Worm (Caenorhabditis elegans): ENCODE data around the gene T28H10.2.

The T28H10.2 gene

DNA sequence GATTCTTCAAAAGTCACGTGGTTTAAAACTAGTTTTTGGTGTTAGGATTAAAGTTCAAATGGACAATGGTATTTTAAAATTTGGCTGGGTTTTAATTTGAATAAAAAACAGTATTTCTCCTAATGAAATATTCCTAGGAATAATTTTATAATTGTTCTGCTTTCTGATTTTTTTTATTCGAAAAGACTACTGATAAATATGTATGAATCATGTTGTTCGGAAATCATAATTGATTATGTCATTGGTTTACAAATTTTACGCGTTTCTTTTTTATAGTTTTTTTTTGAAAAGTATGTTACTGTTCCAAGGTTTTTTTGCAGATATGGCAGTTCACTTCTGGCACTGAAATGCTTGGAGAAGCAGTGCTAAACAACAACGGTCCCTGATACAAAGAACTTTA is 44.4 kb downstream of the T28H10.2 start, which contains the start of gene F28C1.3:
Gene F28C1.3, plus strand, starts transcription at position 301 of the 400 bp plus-strand sequence.
- no peak for TF ChIP-seq ztf-23 (GFP tag; IDR thresholded peaks at IDR 0.05)
- TF ChIP-seq ztf-29 (GFP tag; IDR thresholded peaks at IDR 0.05), result no peak
- TF ChIP-seq klf-2 (GFP tag; conservative IDR thresholded peaks at IDR 0.05), result no peak
- TF ChIP-seq tab-1 (GFP tag; IDR thresholded peaks at IDR 0.05), result no peak
- TF ChIP-seq cog-1 (tag; optimal IDR thresholded peaks at IDR 0.05), result no peak
- TF ChIP-seq med-1 (GFP tag; optimal IDR thresholded peaks at IDR 0.05; ENCODE audit: insufficient read depth), result no peak
- TF ChIP-seq T22C8.4 (GFP tag; IDR thresholded peaks at IDR 0.05), result no peak
- no peak for TF ChIP-seq ref-1 (GFP tag; conservative IDR thresholded peaks at IDR 0.05)
- no peak for TF ChIP-seq flt-1 (GFP tag; IDR thresholded peaks at IDR 0.05)

DNA sequence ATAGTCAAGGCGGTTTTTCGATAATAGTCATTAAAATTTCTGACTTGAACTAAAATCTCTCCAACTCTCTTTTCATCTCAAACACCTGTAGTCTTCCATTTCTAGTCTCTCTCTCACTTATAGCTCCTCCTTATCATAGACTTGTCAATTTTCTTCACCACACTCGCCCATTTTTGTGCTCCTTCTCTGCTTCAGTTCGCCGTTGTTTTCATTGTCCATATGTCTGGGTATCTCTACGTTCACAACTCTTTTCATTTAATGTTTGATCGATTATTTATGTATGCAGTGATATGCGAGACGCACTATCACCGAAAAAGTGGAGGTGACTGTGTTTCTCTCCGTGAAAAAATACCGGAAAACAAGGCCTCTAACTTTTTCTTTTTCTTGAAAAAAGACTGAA is 45.0 kb downstream of the T28H10.2 start:
- TF ChIP-seq ztf-23 (GFP tag; IDR thresholded peaks at IDR 0.05), result no peak
- no peak for TF ChIP-seq ref-1 (GFP tag; conservative IDR thresholded peaks at IDR 0.05)
- TF ChIP-seq med-1 (GFP tag; optimal IDR thresholded peaks at IDR 0.05; ENCODE audit: insufficient read depth), result no peak
- TF ChIP-seq cog-1 (tag; optimal IDR thresholded peaks at IDR 0.05), result no peak
- no peak for TF ChIP-seq tab-1 (GFP tag; IDR thresholded peaks at IDR 0.05)
- TF ChIP-seq T22C8.4 (GFP tag; IDR thresholded peaks at IDR 0.05), result no peak
- TF ChIP-seq klf-2 (GFP tag; conservative IDR thresholded peaks at IDR 0.05), result no peak
- TF ChIP-seq ztf-29 (GFP tag; IDR thresholded peaks at IDR 0.05), result no peak
- TF ChIP-seq flt-1 (GFP tag; IDR thresholded peaks at IDR 0.05), result no peak

DNA sequence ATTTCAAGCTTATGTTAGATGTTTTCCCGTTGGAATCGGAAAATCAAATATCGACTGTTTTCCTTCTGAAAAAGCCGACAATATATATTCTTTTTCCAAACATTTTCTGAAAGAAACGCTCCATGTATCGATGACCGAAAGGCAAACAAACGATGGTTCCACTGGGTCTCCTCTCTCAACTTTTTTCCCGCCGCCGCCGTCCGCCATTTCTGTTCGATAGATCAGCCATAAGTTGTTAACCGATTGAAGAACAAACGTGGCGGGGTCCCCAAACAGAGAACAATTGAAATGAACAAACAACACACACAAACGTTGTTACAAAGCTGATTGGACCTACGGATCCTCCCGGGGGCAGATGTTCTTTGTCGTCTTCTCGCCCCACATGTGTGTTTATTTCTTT is 46.1 kb downstream of the T28H10.2 start:
- TF ChIP-seq ztf-23 (GFP tag; IDR thresholded peaks at IDR 0.05) (no peak), tab-1 (GFP tag; IDR thresholded peaks at IDR 0.05) (no peak), T22C8.4 (GFP tag; IDR thresholded peaks at IDR 0.05) (no peak), med-1 (GFP tag; optimal IDR thresholded peaks at IDR 0.05; ENCODE audit: insufficient read depth) (no peak), cog-1 (tag; optimal IDR thresholded peaks at IDR 0.05) (no peak), klf-2 (GFP tag; conservative IDR thresholded peaks at IDR 0.05) (no peak), ztf-29 (GFP tag; IDR thresholded peaks at IDR 0.05) (no peak), flt-1 (GFP tag; IDR thresholded peaks at IDR 0.05) (no peak), ref-1 (GFP tag; conservative IDR thresholded peaks at IDR 0.05) (no peak)

DNA sequence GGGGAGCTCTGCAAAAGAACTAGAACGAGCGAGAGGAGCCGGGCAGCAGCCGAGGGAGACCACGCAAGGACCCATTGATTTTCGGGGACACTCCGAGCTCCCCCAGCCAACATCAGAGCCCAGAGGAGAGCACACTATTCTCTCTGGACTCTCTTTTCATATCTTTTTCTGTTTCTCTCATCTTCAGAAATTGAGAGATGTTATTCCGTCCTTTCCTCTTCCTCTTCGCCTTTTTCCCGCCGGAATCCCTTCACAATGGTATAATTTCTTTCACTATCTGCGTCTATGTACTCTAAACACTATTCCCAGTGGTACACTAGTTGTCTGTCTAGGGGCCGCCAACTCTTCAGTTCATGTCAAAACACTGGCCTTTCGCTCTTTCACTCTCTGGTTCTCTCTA is 47.4 kb downstream of the T28H10.2 start:
- TF ChIP-seq T22C8.4 (GFP tag; IDR thresholded peaks at IDR 0.05) (0 out of 2 replicates have a peak, but pooled peaks have one; percentile 23), flt-1 (GFP tag; IDR thresholded peaks at IDR 0.05) (no peak), cog-1 (tag; optimal IDR thresholded peaks at IDR 0.05) (peak; percentile 87), tab-1 (GFP tag; IDR thresholded peaks at IDR 0.05) (no peak)

DNA sequence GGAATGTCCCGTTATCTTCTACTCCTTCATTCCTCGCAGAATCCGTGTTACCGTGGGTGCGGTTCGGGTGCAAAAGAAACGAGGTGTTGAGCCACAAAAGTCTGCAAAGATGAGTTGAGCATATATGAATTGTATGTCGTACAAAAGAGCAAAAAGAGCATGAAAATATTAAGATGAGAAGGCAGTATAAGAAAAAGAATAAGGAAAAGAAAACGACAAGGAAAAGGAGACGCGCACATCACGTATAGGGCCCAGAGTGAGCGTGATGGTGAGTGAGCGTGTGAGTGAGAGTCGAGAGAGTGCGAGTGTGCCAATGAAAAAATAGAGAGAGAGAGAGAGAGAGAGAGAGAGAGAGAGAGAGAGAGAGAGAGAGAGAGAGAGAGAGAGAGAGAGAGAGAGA is 49.8 kb downstream of the T28H10.2 start, which contains the start of gene egl-10:
Gene egl-10, minus strand, starts transcription at position 101 of the 400 bp plus-strand sequence.
- TF ChIP-seq ztf-23 (GFP tag; IDR thresholded peaks at IDR 0.05) (no peak), med-1 (GFP tag; optimal IDR thresholded peaks at IDR 0.05; ENCODE audit: insufficient read depth) (no peak), klf-2 (GFP tag; conservative IDR thresholded peaks at IDR 0.05) (no peak), cog-1 (tag; optimal IDR thresholded peaks at IDR 0.05) (no peak), flt-1 (GFP tag; IDR thresholded peaks at IDR 0.05) (no peak), T22C8.4 (GFP tag; IDR thresholded peaks at IDR 0.05) (no peak), ref-1 (GFP tag; conservative IDR thresholded peaks at IDR 0.05) (no peak), tab-1 (GFP tag; IDR thresholded peaks at IDR 0.05) (no peak), ztf-29 (GFP tag; IDR thresholded peaks at IDR 0.05) (no peak)
